Worm (Caenorhabditis elegans): ENCODE data around the gene str-18.

str-18 gene

DNA sequence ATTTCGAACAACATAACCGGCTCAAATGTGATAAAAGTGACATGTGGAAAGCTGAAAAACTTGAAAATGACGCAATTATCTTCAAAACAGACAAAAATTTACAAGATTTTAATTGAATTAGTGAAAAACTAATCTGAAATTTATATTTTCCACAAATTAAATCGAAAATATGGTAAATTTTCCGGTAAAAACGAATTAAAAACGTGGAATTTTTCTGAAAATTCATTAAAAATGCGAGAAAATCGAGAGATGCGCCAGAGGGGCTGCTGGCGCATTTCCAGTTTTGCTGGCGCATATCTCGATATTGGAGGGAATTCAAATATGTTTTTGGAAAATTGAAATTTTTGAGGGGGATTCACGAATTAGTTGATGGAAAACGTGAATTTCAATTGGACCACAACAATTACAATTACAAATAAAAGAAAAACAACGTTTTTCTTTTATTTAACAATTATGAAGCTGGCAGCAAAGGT lies 24.4 kb upstream of the str-18 start, which contains the start of the genes haf-3 and F57A10.2 (continued):
- TF ChIP-seq cebp-1 (GFP tag; IDR thresholded peaks at IDR 0.05) (no peak), cebp-1 (tag; optimal IDR thresholded peaks at IDR 0.05) (peak; percentile 81), unc-130 (GFP tag; optimal IDR thresholded peaks at IDR 0.05) (no peak), F22D6.2 (tag; optimal IDR thresholded peaks at IDR 0.05) (peak; percentile 12), ztf-18 (tag; optimal IDR thresholded peaks at IDR 0.05) (peak; percentile 98), die-1 (tag; optimal IDR thresholded peaks at IDR 0.05) (no peak), gei-17 (GFP tag; optimal IDR thresholded peaks at IDR 0.05) (peak; percentile 48), nfya-1 (tag; optimal IDR thresholded peaks at IDR 0.05; ENCODE audit: borderline replicate concordance, insufficient read depth) (no peak), attf-6 (GFP tag; IDR thresholded peaks at IDR 0.05) (peak; percentile 84), F52B5.7 (tag; optimal IDR thresholded peaks at IDR 0.05) (no peak), rpc-1 (optimal IDR thresholded peaks at IDR 0.05) (no peak), rpc-1 (tag; optimal IDR thresholded peaks at IDR 0.05) (no peak), C06A6.2 (GFP tag; conservative IDR thresholded peaks at IDR 0.05) (peak; percentile 75), somi-1 (GFP tag; optimal IDR thresholded peaks at IDR 0.05) (peak; percentile 31), madf-10 (tag; optimal IDR thresholded peaks at IDR 0.05) (peak; percentile 38), bed-1 (GFP tag; IDR thresholded peaks at IDR 0.05) (no peak), unc-62 (GFP tag; optimal IDR thresholded peaks at IDR 0.05) (no peak), Y53F4B.3 (GFP tag; IDR thresholded peaks at IDR 0.05) (no peak), K12H6.12 (tag; optimal IDR thresholded peaks at IDR 0.05) (peak; percentile 60), lin-35 (GFP tag; optimal IDR thresholded peaks at IDR 0.05) (peak; percentile 81 to 97 (median 92)), fkh-3 (tag; optimal IDR thresholded peaks at IDR 0.05) (no peak), ztf-28 (GFP tag; IDR thresholded peaks at IDR 0.05) (no peak), dox-1 (GFP tag; IDR thresholded peaks at IDR 0.05) (peak; percentile 93), madf-8 (GFP tag; conservative IDR thresholded peaks at IDR 0.05) (peak; percentile 62), snpc-1.3 (tag; optimal IDR thresholded peaks at IDR 0.05; ENCODE audit: insufficient read depth) (peak; percentile 71), dpl-1 (GFP tag; optimal IDR thresholded peaks at IDR 0.05) (peak; percentile 97), F33H1.4 (GFP tag; IDR thresholded peaks at IDR 0.05) (peak; percentile 68), zim-3 (tag; optimal IDR thresholded peaks at IDR 0.05) (no peak), mcd-1 (GFP tag; IDR thresholded peaks at IDR 0.05) (peak; percentile 92), ztf-6 (GFP tag; IDR thresholded peaks at IDR 0.05) (no peak), egrh-3 (GFP tag; IDR thresholded peaks at IDR 0.05) (no peak), pha-4 (tag; optimal IDR thresholded peaks at IDR 0.05) (peak; percentile 86), attf-3 (GFP tag; conservative IDR thresholded peaks at IDR 0.05) (peak; percentile 70), atf-7 (tag; optimal IDR thresholded peaks at IDR 0.05) (peak; percentile 55), lin-40 (tag; optimal IDR thresholded peaks at IDR 0.05) (peak; percentile 93), tbp1 (GFP tag; optimal IDR thresholded peaks at IDR 0.05) (peak; percentile 72), Y53G8AR.9 (GFP tag; conservative IDR thresholded peaks at IDR 0.05) (peak; percentile 91), nhr-80 (tag; optimal IDR thresholded peaks at IDR 0.05) (peak; percentile 28), hmg-1.2 (GFP tag; IDR thresholded peaks at IDR 0.05) (peak; percentile 57), nfyb-1 (GFP tag; IDR thresholded peaks at IDR 0.05) (peak; percentile 92), K11D2.4 (GFP tag; IDR thresholded peaks at IDR 0.05) (peak; percentile 81), tlf-1 (GFP tag; optimal IDR thresholded peaks at IDR 0.05) (peak; percentile 88), F57A8.1 (GFP tag; optimal IDR thresholded peaks at IDR 0.05) (no peak), chd-7 (tag; optimal IDR thresholded peaks at IDR 0.05) (peak; percentile 38), ceh-27 (GFP tag; optimal IDR thresholded peaks at IDR 0.05) (peak; percentile 65), B0261.1 (tag; optimal IDR thresholded peaks at IDR 0.05) (peak; percentile 34), lin-54 (GFP tag; optimal IDR thresholded peaks at IDR 0.05) (peak; percentile 99), ceh-91 (GFP tag; IDR thresholded peaks at IDR 0.05) (peak; percentile 67), D2030.7 (GFP tag; IDR thresholded peaks at IDR 0.05) (peak; percentile 83)
